Worm (Caenorhabditis elegans) whole organism, L1 larva: Measurements from ENCODE around the gene C03H5.9.
A peak's percentile ranks its signal among the peaks of the same experiment; 100 is the strongest.

Experiments
- C16A3.4 ChIP-seq: fragments of 150-350 bp; optimal IDR thresholded peaks from 2 replicates; lab custom pipeline; 2014; ENCODE audit warnings: missing biosample characterization, missing genetic modification characterization
- F16B12.6 ChIP-seq: fragments of 150-350 bp; optimal IDR thresholded peaks from 2 replicates; lab custom pipeline; 2014; ENCODE audit warnings: missing biosample characterization, missing genetic modification characterization
- Y116A8C.19 ChIP-seq: sonication (generic microtip); optimal IDR thresholded peaks from 2 replicates; lab custom pipeline; 2016; ENCODE audit warnings: missing compliant biosample characterization, missing genetic modification characterization, borderline replicate concordance
- aha-1 ChIP-seq: fragments of 150-350 bp; optimal IDR thresholded peaks from 2 replicates; lab custom pipeline; 2014; ENCODE audit warnings: missing biosample characterization, missing genetic modification characterization
- aly-2 ChIP-seq: fragments of 150-350 bp; optimal IDR thresholded peaks from 2 replicates; lab custom pipeline; 2014; ENCODE audit warnings: missing biosample characterization, missing genetic modification characterization
- ama-1 ChIP-seq: fragments of 150-350 bp; optimal IDR thresholded peaks from 2 replicates; lab custom pipeline; 2014
- ceh-8 ChIP-seq: fragments of 200-800 bp; sonication (Bioruptor generic); optimal IDR thresholded peaks from 2 replicates; lab custom pipeline; 2018; ENCODE audit warnings: mild to moderate bottlenecking, missing genetic modification characterization, moderate library complexity, missing compliant biosample characterization
- ceh-88 ChIP-seq: fragments of 200-800 bp; sonication (Bioruptor generic); IDR thresholded peaks from 2 replicates; pipeline ENCODE4 v1.3.6; 2022; ENCODE audit warnings: missing genetic modification characterization, missing compliant biosample characterization
- ceh-90 ChIP-seq: sonication (generic microtip); optimal IDR thresholded peaks from 2 replicates; lab custom pipeline; 2016; ENCODE audit warnings: missing genetic modification characterization, missing compliant biosample characterization
- ces-1 ChIP-seq: fragments of 150-350 bp; optimal IDR thresholded peaks from 2 replicates; lab custom pipeline; 2014; ENCODE audit warnings: missing biosample characterization, missing genetic modification reagents, missing genetic modification characterization
- dpl-1 ChIP-seq, 3 experiments: fragments of 150-350 bp in 2 of 3; sonication (generic microtip) in 1 of 3; optimal IDR thresholded peaks; 2 replicates each; lab custom pipeline; 2014 to 2017; ENCODE audit warnings: missing biosample characterization in 3 of 3, missing genetic modification characterization in 3 of 3, missing genetic modification reagents in 3 of 3
- efl-3 ChIP-seq: fragments of 200-800 bp; sonication (Bioruptor generic); optimal IDR thresholded peaks from 2 replicates; lab custom pipeline; 2018; ENCODE audit warnings: mild to moderate bottlenecking, missing genetic modification characterization, missing compliant biosample characterization
- egl-27 ChIP-seq, 2 experiments: fragments of 150-350 bp in 1 of 2; sonication (generic microtip); optimal IDR thresholded peaks; 3 replicates each; lab custom pipeline; 2017 to 2018; ENCODE audit warnings: missing biosample characterization in 2 of 2, missing genetic modification characterization in 2 of 2, missing genetic modification reagents in 2 of 2
- elt-2 ChIP-seq: sonication (generic microtip); optimal IDR thresholded peaks from 2 replicates; lab custom pipeline; 2016; ENCODE audit warnings: missing genetic modification characterization, mild to moderate bottlenecking, inconsistent platforms, missing compliant biosample characterization, missing genetic modification reagents
- fkh-4 ChIP-seq: sonication (generic microtip); optimal IDR thresholded peaks from 2 replicates; lab custom pipeline; 2016; ENCODE audit warnings: missing compliant biosample characterization, missing genetic modification characterization, borderline replicate concordance
- hlh-17 ChIP-seq: fragments of 200-800 bp; sonication (Bioruptor generic); optimal IDR thresholded peaks from 2 replicates; lab custom pipeline; 2018; ENCODE audit warnings: missing genetic modification characterization, mild to moderate bottlenecking, missing compliant biosample characterization, moderate library complexity, borderline replicate concordance
- hpl-2 ChIP-seq: fragments of 150-350 bp; optimal IDR thresholded peaks from 2 replicates; lab custom pipeline; 2014; ENCODE audit warnings: missing biosample characterization, missing genetic modification reagents, missing genetic modification characterization
- irx-1 ChIP-seq: sonication (generic microtip); optimal IDR thresholded peaks from 2 replicates; lab custom pipeline; 2016; ENCODE audit warnings: missing genetic modification characterization, missing compliant biosample characterization
- isw-1 ChIP-seq: fragments of 200-800 bp; sonication (Bioruptor generic); IDR thresholded peaks from 2 replicates; pipeline ENCODE4 v1.3.6; 2022; ENCODE audit warnings: missing genetic modification characterization, missing compliant biosample characterization
- lin-14 ChIP-seq: fragments of 200-800 bp; sonication (Bioruptor generic); optimal IDR thresholded peaks from 2 replicates; lab custom pipeline; 2018; ENCODE audit warnings: mild to moderate bottlenecking, missing genetic modification characterization, moderate library complexity, missing compliant biosample characterization
- lin-15B ChIP-seq: fragments of 150-350 bp; sonication (generic microtip); optimal IDR thresholded peaks from 3 replicates; lab custom pipeline; 2014; ENCODE audit warnings: missing biosample characterization, missing genetic modification characterization
- lin-35 ChIP-seq, 2 experiments: fragments of 150-350 bp; optimal IDR thresholded peaks; 2 replicates each; lab custom pipeline; 2014; ENCODE audit warnings: missing biosample characterization in 2 of 2, missing genetic modification characterization in 2 of 2, missing genetic modification reagents in 2 of 2
- lin-39 ChIP-seq: fragments of 150-350 bp; optimal IDR thresholded peaks from 2 replicates; lab custom pipeline; 2014; ENCODE audit warnings: missing biosample characterization, missing genetic modification reagents, missing genetic modification characterization
- mab-9 ChIP-seq: fragments of 200-800 bp; sonication (Bioruptor generic); IDR thresholded peaks from 2 replicates; pipeline ENCODE4 v1.3.6; 2022; ENCODE audit warnings: missing genetic modification reagents, missing genetic modification characterization, missing compliant biosample characterization
- mep-1 ChIP-seq: fragments of 150-350 bp; optimal IDR thresholded peaks from 2 replicates; lab custom pipeline; 2014; ENCODE audit warnings: missing biosample characterization, missing genetic modification characterization
- nhr-12 ChIP-seq: sonication (generic microtip); optimal IDR thresholded peaks from 2 replicates; lab custom pipeline; 2017; ENCODE audit warnings: missing biosample characterization, missing genetic modification characterization
- nhr-19 ChIP-seq: fragments of 200-800 bp; sonication (Bioruptor generic); conservative IDR thresholded peaks from 2 replicates; pipeline ENCODE4 v1.3.6; 2022; ENCODE audit warnings: missing genetic modification characterization, missing compliant biosample characterization
- nhr-47 ChIP-seq: sonication (generic microtip); optimal IDR thresholded peaks from 2 replicates; lab custom pipeline; 2016; ENCODE audit warnings: mild to moderate bottlenecking, missing genetic modification characterization, moderate library complexity, missing compliant biosample characterization
- nhr-71 ChIP-seq: sonication (generic microtip); optimal IDR thresholded peaks from 2 replicates; lab custom pipeline; 2016; ENCODE audit warnings: mild to moderate bottlenecking, missing genetic modification characterization, moderate library complexity, missing compliant biosample characterization
- nhr-85 ChIP-seq: sonication (generic microtip); peaks from one replicate; lab custom pipeline; 2016; ENCODE audit warnings: missing genetic modification characterization, inconsistent platforms, missing compliant biosample characterization
- nhr-90 ChIP-seq: sonication (generic microtip); optimal IDR thresholded peaks from 2 replicates; lab custom pipeline; 2016; ENCODE audit warnings: mild to moderate bottlenecking, missing genetic modification characterization, missing compliant biosample characterization; ENCODE audit not compliant: poor library complexity
- pqm-1 ChIP-seq: sonication (generic microtip); optimal IDR thresholded peaks from 3 replicates; lab custom pipeline; 2017; ENCODE audit warnings: missing biosample characterization, missing genetic modification characterization
- snpc-4 ChIP-seq: fragments of 150-350 bp; optimal IDR thresholded peaks from 2 replicates; lab custom pipeline; 2014; ENCODE audit warnings: missing biosample characterization, missing genetic modification characterization
- snu-23 ChIP-seq: sonication (generic microtip); optimal IDR thresholded peaks from 2 replicates; lab custom pipeline; 2016; ENCODE audit warnings: missing genetic modification characterization, missing compliant biosample characterization
- sox-4 ChIP-seq: sonication (generic microtip); optimal IDR thresholded peaks from 2 replicates; lab custom pipeline; 2016; ENCODE audit warnings: missing genetic modification characterization, missing compliant biosample characterization
- sptf-1 ChIP-seq: fragments of 150-350 bp; optimal IDR thresholded peaks from 2 replicates; lab custom pipeline; 2014; ENCODE audit warnings: missing biosample characterization, missing genetic modification characterization
- sup-37 ChIP-seq: fragments of 200-800 bp; sonication (Bioruptor generic); optimal IDR thresholded peaks from 2 replicates; lab custom pipeline; 2018; ENCODE audit warnings: mild to moderate bottlenecking, missing genetic modification characterization, missing compliant biosample characterization
- tbx-2 ChIP-seq: sonication (generic microtip); optimal IDR thresholded peaks from 2 replicates; lab custom pipeline; 2016; ENCODE audit warnings: missing genetic modification characterization, missing compliant biosample characterization
- tlp-1 ChIP-seq: fragments of 150-350 bp; optimal IDR thresholded peaks from 2 replicates; lab custom pipeline; 2014; ENCODE audit warnings: missing biosample characterization, missing genetic modification characterization
- unc-130 ChIP-seq: fragments of 150-350 bp; optimal IDR thresholded peaks from 2 replicates; lab custom pipeline; 2017; ENCODE audit warnings: missing biosample characterization, missing genetic modification characterization, inconsistent platforms
- unc-62 ChIP-seq: fragments of 150-350 bp; optimal IDR thresholded peaks from 2 replicates; lab custom pipeline; 2014; ENCODE audit warnings: missing biosample characterization, missing genetic modification reagents, missing genetic modification characterization
- xbp-1 ChIP-seq: sonication (generic microtip); optimal IDR thresholded peaks from 2 replicates; lab custom pipeline; 2016; ENCODE audit warnings: missing genetic modification characterization, missing compliant biosample characterization
- zag-1 ChIP-seq: fragments of 150-350 bp; optimal IDR thresholded peaks from 2 replicates; lab custom pipeline; 2014; ENCODE audit warnings: missing biosample characterization, missing genetic modification characterization
- ztf-11 ChIP-seq, 2 experiments: sonication (generic microtip); optimal IDR thresholded peaks; 2 replicates each; lab custom pipeline; 2016 to 2017; ENCODE audit warnings: missing genetic modification characterization in 2 of 2, missing biosample characterization in 1 of 2, missing compliant biosample characterization in 1 of 2

C03H5.9 gene

ce11 chrII:349749-350148 lies 28.7 kb upstream of the C03H5.9 start:
- TF ChIP-seq Y116A8C.19 (tag; lab: Kevin White, UChicago) (no peak), lin-15B (tag; lab: Kevin White, UChicago) (no peak), F16B12.6 (tag; lab: Kevin White, UChicago) (no peak), ama-1 (lab: Kevin White, UChicago) (no peak), elt-2 (tag; lab: Kevin White, UChicago) (no peak), unc-130 (tag; lab: Kevin White, UChicago) (no peak), zag-1 (tag; lab: Kevin White, UChicago) (no peak), sptf-1 (tag; lab: Kevin White, UChicago) (no peak), isw-1 (no peak), ces-1 (GFP tag; lab: Kevin White, UChicago) (no peak), egl-27 (tag; optimal IDR thresholded peaks at IDR 0.05; lab: Kevin White, UChicago) (no peak), nhr-90 (tag; lab: Kevin White, UChicago) (no peak), C16A3.4 (tag; lab: Kevin White, UChicago) (no peak)

ce11 chrII:354494-354893 lies 24.0 kb upstream of the C03H5.9 start:
- TF ChIP-seq ztf-11 (tag; optimal IDR thresholded peaks at IDR 0.05; lab: Kevin White, UChicago) (peak in 1 of 2 experiments; percentile 16), ceh-90 (no peak), lin-35 (GFP tag; optimal IDR thresholded peaks at IDR 0.05; lab: Kevin White, UChicago) (no peak), lin-14 (GFP tag; lab: Kevin White, UChicago) (peak; percentile 65), tbx-2 (tag; lab: Kevin White, UChicago) (peak; percentile 21), unc-62 (GFP tag; lab: Kevin White, UChicago) (no peak), dpl-1 (GFP tag; optimal IDR thresholded peaks at IDR 0.05; lab: Kevin White, UChicago) (no peak), tlp-1 (tag; lab: Kevin White, UChicago) (no peak), nhr-71 (tag; lab: Kevin White, UChicago) (peak; percentile 5), pqm-1 (no peak)

DNA sequence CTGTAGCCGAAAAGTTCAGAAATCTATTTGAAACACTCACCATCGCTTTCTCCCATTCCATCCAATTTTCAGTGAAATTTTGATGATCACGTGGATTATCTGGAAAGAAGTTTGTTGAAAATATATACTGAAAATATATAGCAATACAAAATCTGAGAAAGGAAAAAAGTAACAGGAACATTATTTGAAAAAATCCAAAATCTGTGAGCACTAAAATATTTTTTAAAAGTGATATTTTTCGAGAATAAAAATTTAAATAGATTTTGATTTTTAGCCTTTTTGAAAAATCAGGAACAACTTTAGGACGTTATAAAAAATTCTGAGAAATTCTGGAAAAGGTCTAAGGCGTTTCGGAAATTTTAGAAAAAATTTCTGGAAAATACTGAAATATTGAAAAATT lies 21.5 kb upstream of the C03H5.9 start, which contains the start of gene dmsr-4:
dmsr-4 (minus strand) TSS at position 101 of the 400 bp plus-strand sequence.
- TF ChIP-seq aly-2 (tag; lab: Kevin White, UChicago) (no peak), nhr-19 (GFP tag; lab: Robert Waterston, UW) (no peak), hlh-17 (no peak), mep-1 (tag; lab: Kevin White, UChicago) (no peak), snu-23 (GFP tag; lab: Kevin White, UChicago) (no peak), isw-1 (no peak), unc-62 (GFP tag; lab: Kevin White, UChicago) (no peak), fkh-4 (tag; lab: Kevin White, UChicago) (no peak), nhr-85 (tag; lab: Kevin White, UChicago) (no peak), ceh-8 (no peak), nhr-12 (tag; lab: Kevin White, UChicago) (no peak), mab-9 (GFP tag; lab: Robert Waterston, UW) (no peak), hpl-2 (GFP tag; lab: Kevin White, UChicago) (no peak), C16A3.4 (tag; lab: Kevin White, UChicago) (no peak), nhr-47 (tag; lab: Kevin White, UChicago) (no peak), lin-39 (no peak), tbx-2 (tag; lab: Kevin White, UChicago) (no peak), sup-37 (GFP tag; lab: Kevin White, UChicago) (no peak)
- TF ChIP-seq, all 84 proteins: peak for 0

- TF ChIP-seq tlp-1 (tag; lab: Kevin White, UChicago) (no peak), nhr-71 (tag; lab: Kevin White, UChicago) (no peak), snpc-4 (tag; lab: Kevin White, UChicago) (no peak), lin-39 (no peak), Y116A8C.19 (tag; lab: Kevin White, UChicago) (no peak), sup-37 (GFP tag; lab: Kevin White, UChicago) (no peak), efl-3 (GFP tag; lab: Kevin White, UChicago) (no peak), irx-1 (tag; lab: Kevin White, UChicago) (no peak), F16B12.6 (tag; lab: Kevin White, UChicago) (no peak), egl-27 (tag; optimal IDR thresholded peaks at IDR 0.05; lab: Kevin White, UChicago) (no peak), xbp-1 (tag; lab: Kevin White, UChicago) (no peak), sox-4 (no peak), aha-1 (tag; lab: Kevin White, UChicago) (no peak), ama-1 (lab: Kevin White, UChicago) (no peak), ceh-88 (GFP tag; lab: Robert Waterston, UW) (no peak)
Measured at ce11 chrII:367455-367854, 11.0 kb upstream of the C03H5.9 start, which contains the start of gene ptr-3. Gene ptr-3, minus strand, starts transcription at chrII:367555.
